Fruit fly (Drosophila melanogaster): Measurements from ENCODE around the gene Bx.

Bx gene

dm6 chrX:18618122-18618521 is 102.9 kb downstream of the Bx start:
- TF ChIP-seq pan (optimal IDR thresholded peaks at IDR 0.05) (no peak), usp (GFP tag; optimal IDR thresholded peaks at IDR 0.05) (no peak), EcR (GFP tag; optimal IDR thresholded peaks at IDR 0.05) (no peak), Dll (optimal IDR thresholded peaks at IDR 0.05) (no peak), CG8478 (optimal IDR thresholded peaks at IDR 0.05) (no peak)

dm6 chrX:18621649-18622346 is 106.6 kb downstream of the Bx start:
- no peak for TF ChIP-seq CG8478 (optimal IDR thresholded peaks at IDR 0.05)
- TF ChIP-seq Dll (optimal IDR thresholded peaks at IDR 0.05), result no peak
- no peak for TF ChIP-seq EcR (GFP tag; optimal IDR thresholded peaks at IDR 0.05)
- TF ChIP-seq pan (optimal IDR thresholded peaks at IDR 0.05), result no peak
- TF ChIP-seq usp (GFP tag; optimal IDR thresholded peaks at IDR 0.05), result no peak
- TF ChIP-seq psq (optimal IDR thresholded peaks at IDR 0.05), result no peak

All from whole organism.